Fruit fly (Drosophila melanogaster) whole organism, larva: ENCODE data around the gene Rok.
A peak's percentile ranks its signal among the peaks of the same experiment; 100 is the strongest.

Experiments
- noc ChIP-seq: fragments of 200-800 bp; sonication (Bioruptor generic); optimal IDR thresholded peaks from 3 replicates; lab custom pipeline; 2019; ENCODE audit warnings: missing biosample characterization, mild to moderate bottlenecking, missing genetic modification characterization, moderate library complexity

Gene Rok

dm6 chrX:16637106-16637590 lies at the start of gene Rok:
TSS of gene Rok (minus strand) at chrX:16637414.
- TF ChIP-seq noc = no peak

dm6 chrX:16683765-16684164 lies 46.6 kb upstream of the Rok start, which contains the start of gene Axs:
TSS of gene Axs (minus strand) at chrX:16683895.
- TF ChIP-seq noc = no peak

- no peak for TF ChIP-seq noc
These were observed 41.7 kb upstream of the Rok start, which contains the start of the genes CG13010 and sing for dm6 chrX:16678845-16679347. TSS of gene CG13010 (minus strand) at chrX:16678945. TSS of gene sing (plus strand) at chrX:16679297.

- TF ChIP-seq noc = no peak
These were observed 39.9 kb upstream of the Rok start for dm6 chrX:16677163-16677562.

- no peak for TF ChIP-seq noc
These were observed 39.4 kb upstream of the Rok start, which contains the start of gene CG13012 for dm6 chrX:16676653-16677052. TSS of gene CG13012 (minus strand) at chrX:16676753.

dm6 chrX:16674538-16674937 lies 37.3 kb upstream of the Rok start:
- TF ChIP-seq noc = no peak

dm6 chrX:16672904-16673303 lies 35.7 kb upstream of the Rok start:
- TF ChIP-seq noc = no peak

- TF ChIP-seq noc = peak; percentile 81
These were observed 33.7 kb upstream of the Rok start for dm6 chrX:16670691-16671481.

- no peak for TF ChIP-seq noc
These were observed 33.0 kb upstream of the Rok start for dm6 chrX:16670262-16670661.

dm6 chrX:16669849-16670248 lies 32.6 kb upstream of the Rok start:
- TF ChIP-seq noc = no peak

dm6 chrX:16664405-16665064 lies 27.3 kb upstream of the Rok start, which contains the start of gene CG15865:
TSS of gene CG15865 (minus strand) at chrX:16664455.
- no peak for TF ChIP-seq noc

- no peak for TF ChIP-seq noc
These were observed 23.4 kb upstream of the Rok start for dm6 chrX:16660632-16661031.

- peak; percentile 57 for TF ChIP-seq noc
These were observed 18.6 kb upstream of the Rok start for dm6 chrX:16655724-16656235.

- no peak for TF ChIP-seq noc
These were observed 17.8 kb upstream of the Rok start, which contains the start of the genes Nemp and r for dm6 chrX:16654931-16655409. TSS of gene Nemp (minus strand) at chrX:16655015. TSS of gene r (plus strand) at chrX:16655359.

dm6 chrX:16651625-16652024 lies 14.4 kb upstream of the Rok start:
- TF ChIP-seq noc = no peak

dm6 chrX:16651098-16651497 lies 13.9 kb upstream of the Rok start, which contains the start of the genes CG32573 and CG42512:
TSS of gene CG32573 (plus strand) at chrX:16651376.
TSS of gene CG42512 (plus strand) at chrX:16651376.
- TF ChIP-seq noc = no peak
